Worm (Caenorhabditis elegans) whole organism, young adult: Measurements from ENCODE around the gene metr-1.

Experiments
- B0336.3 ChIP-seq: fragments of 200-800 bp; sonication (Bioruptor generic); IDR thresholded peaks from 2 replicates; pipeline ENCODE4 v1.3.6; 2022; ENCODE audit warnings: missing genetic modification characterization, missing compliant biosample characterization
- C06A6.2 ChIP-seq: fragments of 200-800 bp; sonication (Bioruptor generic); conservative IDR thresholded peaks from 2 replicates; pipeline ENCODE4 v1.3.6; 2022; ENCODE audit warnings: missing genetic modification characterization, missing compliant biosample characterization
- C17E4.6 ChIP-seq: fragments of 200-800 bp; sonication (Bioruptor generic); IDR thresholded peaks from 2 replicates; pipeline ENCODE4 v1.3.6; 2022; ENCODE audit warnings: missing genetic modification reagents, missing genetic modification characterization, missing compliant biosample characterization
- D2030.7 ChIP-seq: fragments of 200-800 bp; sonication (Bioruptor generic); IDR thresholded peaks from 2 replicates; pipeline ENCODE4 v1.3.6; 2022; ENCODE audit warnings: missing genetic modification reagents, missing genetic modification characterization, missing compliant biosample characterization
- F52B5.7 ChIP-seq: sonication (generic microtip); optimal IDR thresholded peaks from 2 replicates; lab custom pipeline; 2016; ENCODE audit warnings: mild to moderate bottlenecking, missing genetic modification characterization, missing compliant biosample characterization
- Y53F4B.3 ChIP-seq: fragments of 200-800 bp; sonication (Bioruptor generic); IDR thresholded peaks from 2 replicates; pipeline ENCODE4 v1.3.6; 2022; ENCODE audit warnings: missing genetic modification reagents, missing genetic modification characterization, missing compliant biosample characterization
- Y56A3A.18 ChIP-seq: fragments of 200-800 bp; sonication (Bioruptor generic); IDR thresholded peaks from 2 replicates; pipeline ENCODE4 v1.3.6; 2022; ENCODE audit warnings: missing genetic modification reagents, missing genetic modification characterization, missing compliant biosample characterization
- ama-1 ChIP-seq, 3 experiments: fragments of 150-350 bp in 1 of 3; sonication (generic microtip) in 2 of 3; optimal IDR thresholded peaks; 2 replicates each; lab custom pipeline; 2014 to 2018; ENCODE audit warnings: missing biosample characterization in 2 of 3, missing genetic modification characterization in 2 of 3, missing genetic modification reagents in 2 of 3
- aptf-2 ChIP-seq: fragments of 200-800 bp; sonication (Bioruptor generic); conservative IDR thresholded peaks from 2 replicates; pipeline ENCODE4 v1.3.6; 2022; ENCODE audit warnings: missing genetic modification reagents, missing genetic modification characterization, missing compliant biosample characterization
- athp-1 ChIP-seq: sonication (generic microtip); optimal IDR thresholded peaks from 2 replicates; lab custom pipeline; 2017; ENCODE audit warnings: mild to moderate bottlenecking, missing genetic modification characterization, missing compliant biosample characterization
- attf-5 ChIP-seq: fragments of 200-800 bp; sonication (Bioruptor generic); optimal IDR thresholded peaks from 2 replicates; lab custom pipeline; 2018; ENCODE audit warnings: mild to moderate bottlenecking, missing genetic modification characterization, missing compliant biosample characterization
- attf-6 ChIP-seq: fragments of 200-800 bp; sonication (Bioruptor generic); IDR thresholded peaks from 2 replicates; pipeline ENCODE4 v1.3.6; 2022; ENCODE audit warnings: missing genetic modification reagents, missing genetic modification characterization, missing compliant biosample characterization
- bed-1 ChIP-seq: fragments of 200-800 bp; sonication (Bioruptor generic); IDR thresholded peaks from 2 replicates; pipeline ENCODE4 v1.3.6; 2022; ENCODE audit warnings: missing genetic modification reagents, missing genetic modification characterization, missing compliant biosample characterization
- bed-2 ChIP-seq: fragments of 200-800 bp; sonication (Bioruptor generic); IDR thresholded peaks from 2 replicates; pipeline ENCODE4 v1.3.6; 2022; ENCODE audit warnings: missing genetic modification reagents, missing genetic modification characterization, missing compliant biosample characterization
- cebp-1 ChIP-seq, 2 experiments: fragments of 200-800 bp in 1 of 2; sonication (Bioruptor generic) in 1 of 2; sonication (generic microtip) in 1 of 2; IDR thresholded peaks in 1 of 2; optimal IDR thresholded peaks in 1 of 2; 2 replicates each; pipeline versions ENCODE4 v1.3.6 to Lab custom; 2017 to 2022; ENCODE audit warnings: missing compliant biosample characterization in 2 of 2, missing genetic modification characterization in 2 of 2, mild to moderate bottlenecking in 1 of 2, missing genetic modification reagents in 1 of 2, moderate library complexity in 1 of 2
- cebp-2 ChIP-seq: fragments of 200-800 bp; sonication (Bioruptor generic); IDR thresholded peaks from 2 replicates; pipeline ENCODE4 v1.3.6; 2022; ENCODE audit warnings: missing genetic modification characterization, missing compliant biosample characterization
- chd-7 ChIP-seq: sonication (generic microtip); optimal IDR thresholded peaks from 2 replicates; lab custom pipeline; 2016; ENCODE audit warnings: mild to moderate bottlenecking, missing genetic modification characterization, moderate library complexity, missing compliant biosample characterization
- dox-1 ChIP-seq: fragments of 200-800 bp; sonication (Bioruptor generic); IDR thresholded peaks from 2 replicates; pipeline ENCODE4 v1.3.6; 2022; ENCODE audit warnings: missing genetic modification reagents, missing genetic modification characterization, missing compliant biosample characterization
- efl-1 ChIP-seq: fragments of 150-350 bp; optimal IDR thresholded peaks from 2 replicates; lab custom pipeline; 2014; ENCODE audit warnings: missing biosample characterization, missing genetic modification reagents, missing genetic modification characterization
- fkh-3 ChIP-seq: sonication (generic microtip); optimal IDR thresholded peaks from 2 replicates; lab custom pipeline; 2016; ENCODE audit warnings: mild to moderate bottlenecking, missing genetic modification characterization, missing compliant biosample characterization
- let-526 ChIP-seq: fragments of 200-800 bp; sonication (Bioruptor generic); IDR thresholded peaks from 2 replicates; pipeline ENCODE4 v1.3.6; 2022; ENCODE audit warnings: missing genetic modification reagents, missing genetic modification characterization, missing compliant biosample characterization
- let-607 ChIP-seq, 2 experiments: fragments of 200-800 bp in 1 of 2; sonication (Bioruptor generic) in 1 of 2; sonication (generic microtip) in 1 of 2; optimal IDR thresholded peaks; 2 replicates each; lab custom pipeline; 2016 to 2018; ENCODE audit warnings: mild to moderate bottlenecking in 2 of 2, missing compliant biosample characterization in 2 of 2, missing genetic modification characterization in 2 of 2, moderate library complexity in 2 of 2, missing genotype in 1 of 2
- lin-26 ChIP-seq: fragments of 200-800 bp; sonication (Bioruptor generic); IDR thresholded peaks from 2 replicates; pipeline ENCODE4 v1.3.6; 2022; ENCODE audit warnings: missing genetic modification reagents, missing genetic modification characterization, missing compliant biosample characterization
- lin-54 ChIP-seq: fragments of 200-800 bp; sonication (Bioruptor generic); optimal IDR thresholded peaks from 2 replicates; lab custom pipeline; 2018; ENCODE audit warnings: mild to moderate bottlenecking, missing genetic modification characterization, missing compliant biosample characterization
- madf-10 ChIP-seq: sonication (generic microtip); optimal IDR thresholded peaks from 2 replicates; lab custom pipeline; 2016; ENCODE audit warnings: mild to moderate bottlenecking, missing genetic modification characterization, missing compliant biosample characterization
- madf-6 ChIP-seq: fragments of 200-800 bp; sonication (Bioruptor generic); IDR thresholded peaks from 2 replicates; pipeline ENCODE4 v1.3.6; 2022; ENCODE audit warnings: missing genetic modification reagents, missing genetic modification characterization, missing compliant biosample characterization
- madf-8 ChIP-seq: fragments of 200-800 bp; sonication (Bioruptor generic); conservative IDR thresholded peaks from 2 replicates; pipeline ENCODE4 v1.3.6; 2022; ENCODE audit warnings: missing genetic modification reagents, missing genetic modification characterization, missing compliant biosample characterization
- mxl-1 ChIP-seq: sonication (generic microtip); optimal IDR thresholded peaks from 2 replicates; lab custom pipeline; 2016; ENCODE audit warnings: missing genetic modification characterization, missing compliant biosample characterization
- nfya-1 ChIP-seq: sonication (generic microtip); optimal IDR thresholded peaks from 2 replicates; lab custom pipeline; 2017; ENCODE audit warnings: antibody characterized with exemption, missing compliant biosample characterization, missing genetic modification characterization, borderline replicate concordance; ENCODE audit not compliant: insufficient read depth
- nhr-80 ChIP-seq: sonication (generic microtip); optimal IDR thresholded peaks from 2 replicates; lab custom pipeline; 2016; ENCODE audit warnings: missing genetic modification characterization, missing compliant biosample characterization
- nhr-90 ChIP-seq: sonication (generic microtip); optimal IDR thresholded peaks from 2 replicates; lab custom pipeline; 2016; ENCODE audit warnings: missing genotype, mild to moderate bottlenecking, missing genetic modification characterization, missing compliant biosample characterization
- rec-8 ChIP-seq, 2 experiments: sonication (generic microtip); optimal IDR thresholded peaks; 2 replicates each; lab custom pipeline; 2016; ENCODE audit warnings: mild to moderate bottlenecking in 2 of 2, missing genetic modification characterization in 2 of 2, missing genetic modification reagents in 2 of 2, missing genotype in 2 of 2, missing biosample characterization in 1 of 2, missing compliant biosample characterization in 1 of 2, moderate library complexity in 1 of 2
- rpc-1 ChIP-seq, 2 experiments: fragments of 150-350 bp in 1 of 2; sonication (generic microtip) in 1 of 2; optimal IDR thresholded peaks; 2 replicates each; lab custom pipeline; 2014 to 2018; ENCODE audit warnings: missing biosample characterization in 1 of 2, missing genetic modification characterization in 1 of 2, missing genetic modification reagents in 1 of 2, missing genotype in 1 of 2
- sdz-38 ChIP-seq: sonication (generic microtip); optimal IDR thresholded peaks from 2 replicates; lab custom pipeline; 2016; ENCODE audit warnings: missing genotype, missing genetic modification characterization, missing compliant biosample characterization
- sea-2 ChIP-seq: fragments of 200-800 bp; sonication (Bioruptor generic); IDR thresholded peaks from 2 replicates; pipeline ENCODE4 v1.3.6; 2022; ENCODE audit warnings: missing genetic modification characterization, missing compliant biosample characterization
- snpc-3.4 ChIP-seq: sonication (generic microtip); optimal IDR thresholded peaks from 2 replicates; lab custom pipeline; 2017; ENCODE audit warnings: missing genetic modification characterization, mild to moderate bottlenecking, missing compliant biosample characterization, antibody characterized with exemption, moderate library complexity, missing genotype, missing genetic modification reagents
- somi-1 ChIP-seq: fragments of 200-800 bp; sonication (Bioruptor generic); optimal IDR thresholded peaks from 2 replicates; lab custom pipeline; 2018; ENCODE audit warnings: mild to moderate bottlenecking, missing genetic modification characterization, missing compliant biosample characterization
- tbp1 ChIP-seq: fragments of 200-800 bp; sonication (Bioruptor generic); optimal IDR thresholded peaks from 2 replicates; lab custom pipeline; 2018; ENCODE audit warnings: mild to moderate bottlenecking, missing genetic modification characterization, missing compliant biosample characterization
- zim-3 ChIP-seq: sonication (generic microtip); optimal IDR thresholded peaks from 2 replicates; lab custom pipeline; 2017; ENCODE audit warnings: mild to moderate bottlenecking, missing genetic modification characterization, moderate library complexity, missing compliant biosample characterization
- ztf-25 ChIP-seq: fragments of 200-800 bp; sonication (Bioruptor generic); IDR thresholded peaks from 2 replicates; pipeline ENCODE4 v1.3.6; 2022; ENCODE audit warnings: missing genetic modification reagents, missing genetic modification characterization, missing compliant biosample characterization
- ztf-6 ChIP-seq: fragments of 200-800 bp; sonication (Bioruptor generic); IDR thresholded peaks from 2 replicates; pipeline ENCODE4 v1.3.6; 2022; ENCODE audit warnings: missing genetic modification reagents, missing genetic modification characterization, missing compliant biosample characterization

The metr-1 gene

DNA sequence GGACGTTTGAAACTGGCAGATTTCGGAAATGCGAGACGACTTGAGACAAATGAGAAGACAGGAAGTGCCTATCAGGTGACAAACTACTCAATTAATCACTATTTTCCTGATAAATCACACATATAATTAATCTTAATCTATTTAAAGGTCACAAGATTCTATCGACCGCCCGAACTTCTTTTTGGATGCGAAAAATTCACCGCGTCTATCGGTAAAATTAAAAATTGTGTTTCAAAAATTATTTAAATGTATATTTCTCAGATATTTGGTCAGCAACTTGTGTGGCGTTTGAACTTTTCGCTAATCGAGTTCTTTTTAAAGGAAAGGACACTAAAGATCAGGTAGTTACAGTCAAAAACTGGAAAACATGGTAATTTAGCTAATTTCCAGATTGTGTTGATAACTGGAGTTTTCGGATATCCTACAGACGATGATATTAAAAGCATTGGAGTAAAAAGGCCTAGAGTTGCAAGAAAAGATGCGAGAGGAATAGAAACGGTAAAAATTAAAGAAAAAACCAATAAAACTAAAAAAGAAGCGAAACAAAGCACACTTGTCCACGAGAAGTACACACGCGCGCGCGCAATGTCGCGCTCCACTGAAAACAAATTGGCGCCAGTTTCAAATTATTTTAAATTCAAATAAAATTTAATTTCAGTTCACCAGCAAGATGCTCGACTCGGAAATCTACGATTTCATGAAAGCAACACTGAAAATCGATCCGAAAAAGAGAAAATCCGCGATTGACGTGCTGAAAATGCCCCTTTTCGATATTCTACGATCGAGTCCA lies 22.1 kb downstream of the metr-1 start (continued):
- no peak for TF ChIP-seq nfya-1 (tag; lab: Kevin White, UChicago)
- no peak for TF ChIP-seq bed-1
- TF ChIP-seq madf-6 = peak; percentile 63
- TF ChIP-seq madf-8 (GFP tag; lab: Robert Waterston, UW) = 0 out of 2 replicates have a peak, but pooled peaks have one; percentile 33
- TF ChIP-seq let-607 (tag; optimal IDR thresholded peaks at IDR 0.05; lab: Kevin White, UChicago) = no peak
- TF ChIP-seq snpc-3.4 (tag; lab: Kevin White, UChicago) = no peak

DNA sequence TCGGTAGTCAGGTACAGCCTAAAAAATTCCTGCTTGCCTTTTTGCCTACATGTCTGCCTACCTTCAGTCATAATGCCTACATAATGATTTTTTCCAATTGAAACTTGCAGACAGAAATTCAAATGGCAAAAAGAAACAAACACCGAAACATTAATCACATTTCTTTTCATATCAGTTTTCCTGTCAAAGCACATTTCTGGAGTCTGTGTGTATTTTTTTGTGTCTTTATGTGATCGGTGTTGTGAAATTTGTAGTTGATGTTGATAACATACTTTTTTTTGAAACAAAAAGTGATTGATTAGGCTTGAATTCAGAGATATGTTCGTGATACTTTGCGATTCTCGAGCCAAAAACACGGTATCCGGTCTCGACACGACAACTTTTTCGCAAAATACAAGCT lies 23.0 kb downstream of the metr-1 start:
- TF ChIP-seq rpc-1 (optimal IDR thresholded peaks at IDR 0.05; lab: Kevin White, UChicago) = no peak
- no peak for TF ChIP-seq rpc-1 (tag; optimal IDR thresholded peaks at IDR 0.05; lab: Kevin White, UChicago)
- no peak for TF ChIP-seq F52B5.7 (tag; lab: Kevin White, UChicago)
- no peak for TF ChIP-seq cebp-1 (GFP tag; IDR thresholded peaks at IDR 0.05; lab: Robert Waterston, UW)
- peak; percentile 56 for TF ChIP-seq cebp-1 (tag; optimal IDR thresholded peaks at IDR 0.05; lab: Kevin White, UChicago)
- TF ChIP-seq nhr-80 (tag; lab: Kevin White, UChicago) = peak; percentile 58

DNA sequence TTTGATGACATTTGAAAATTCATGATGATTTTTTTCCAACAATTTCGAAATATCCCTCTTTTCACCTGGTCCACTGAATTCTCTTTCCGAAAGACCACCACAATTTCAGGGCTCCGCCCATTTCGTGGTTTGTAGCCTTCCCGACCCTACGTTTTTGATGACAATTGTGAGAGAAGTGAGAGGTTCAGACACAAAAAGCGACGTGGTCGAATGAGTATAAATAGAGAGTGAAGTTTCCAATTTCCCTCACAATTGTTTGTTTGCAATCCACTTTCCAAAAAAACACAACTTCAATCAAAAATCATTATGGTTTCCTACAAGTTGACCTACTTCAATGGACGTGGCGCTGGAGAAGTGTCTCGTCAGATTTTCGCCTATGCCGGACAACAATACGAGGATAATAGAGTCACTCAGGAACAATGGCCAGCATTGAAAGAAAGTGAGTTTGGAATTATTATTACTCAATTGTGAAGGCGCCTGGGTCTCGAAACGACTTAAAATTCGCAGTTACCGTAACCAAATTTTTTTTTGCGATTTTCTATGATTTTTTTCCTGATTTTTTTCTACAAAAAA lies 23.8 kb downstream of the metr-1 start, which contains the start of gene gst-5:
gst-5 (plus strand) TSS at position 246 of the 573 bp plus-strand sequence.
- no peak for TF ChIP-seq B0336.3 (GFP tag; lab: Robert Waterston, UW)
- TF ChIP-seq C06A6.2 (GFP tag; lab: Robert Waterston, UW) = no peak
- no peak for TF ChIP-seq Y56A3A.18
- TF ChIP-seq ztf-25 (GFP tag; lab: Robert Waterston, UW) = no peak
- no peak for TF ChIP-seq let-526
- no peak for TF ChIP-seq fkh-3 (tag; lab: Kevin White, UChicago)
- TF ChIP-seq athp-1 = no peak
- no peak for TF ChIP-seq ama-1 (optimal IDR thresholded peaks at IDR 0.05; lab: Kevin White, UChicago)
- no peak for TF ChIP-seq ama-1 (GFP tag; optimal IDR thresholded peaks at IDR 0.05; lab: Kevin White, UChicago)
- TF ChIP-seq cebp-2 (GFP tag; lab: Robert Waterston, UW) = no peak
- TF ChIP-seq nhr-80 (tag; lab: Kevin White, UChicago) = peak; percentile 9
- TF ChIP-seq D2030.7 (GFP tag; lab: Robert Waterston, UW) = no peak
- TF ChIP-seq attf-5 (GFP tag; lab: Kevin White, UChicago) = no peak
- TF ChIP-seq lin-54 (GFP tag; lab: Kevin White, UChicago) = no peak
- no peak for TF ChIP-seq ztf-6 (GFP tag; lab: Robert Waterston, UW)
- TF ChIP-seq somi-1 = no peak
- TF ChIP-seq sdz-38 = no peak
- no peak for TF ChIP-seq mxl-1 (tag; lab: Kevin White, UChicago)
- TF ChIP-seq nhr-90 = no peak
- no peak for TF ChIP-seq bed-2
- TF ChIP-seq efl-1 = no peak
- no peak for TF ChIP-seq sea-2 (GFP tag; lab: Robert Waterston, UW)
- peak; percentile 2 for TF ChIP-seq tbp1 (GFP tag; lab: Kevin White, UChicago)
- no peak for TF ChIP-seq rpc-1 (optimal IDR thresholded peaks at IDR 0.05; lab: Kevin White, UChicago)
- no peak for TF ChIP-seq rpc-1 (tag; optimal IDR thresholded peaks at IDR 0.05; lab: Kevin White, UChicago)
- TF ChIP-seq chd-7 (tag; lab: Kevin White, UChicago) = no peak
- no peak for TF ChIP-seq rec-8 (tag; optimal IDR thresholded peaks at IDR 0.05; lab: Kevin White, UChicago)
- TF ChIP-seq dox-1 = peak; percentile 45; the same call in 1 of the 2 replicates
- TF ChIP-seq madf-10 = no peak
- TF ChIP-seq cebp-1 (GFP tag; IDR thresholded peaks at IDR 0.05; lab: Robert Waterston, UW) = peak; percentile 22; the same call in 1 of the 2 replicates
- peak; percentile 66 for TF ChIP-seq cebp-1 (tag; optimal IDR thresholded peaks at IDR 0.05; lab: Kevin White, UChicago)
- TF ChIP-seq C17E4.6 (GFP tag; lab: Robert Waterston, UW) = no peak
- no peak for TF ChIP-seq attf-6
- no peak for TF ChIP-seq zim-3 (tag; lab: Kevin White, UChicago)
- no peak for TF ChIP-seq Y53F4B.3 (GFP tag; lab: Robert Waterston, UW)
- 0 out of 2 replicates have a peak, but pooled peaks have one; percentile 13 for TF ChIP-seq lin-26
- no peak for TF ChIP-seq F52B5.7 (tag; lab: Kevin White, UChicago)
- TF ChIP-seq aptf-2 = no peak
